Worm (Caenorhabditis elegans) whole organism, young adult: Measurements from ENCODE around the gene F54F7.9.

Experiments
- B0019.2 ChIP-seq: fragments of 200-800 bp; sonication (Bioruptor generic); conservative IDR thresholded peaks from 2 replicates; pipeline ENCODE4 v1.3.6; 2022; ENCODE audit warnings: missing genetic modification reagents, missing genetic modification characterization, missing compliant biosample characterization
- B0035.1 ChIP-seq: sonication (generic microtip); optimal IDR thresholded peaks from 2 replicates; lab custom pipeline; 2016; ENCODE audit warnings: missing genetic modification characterization, mild to moderate bottlenecking, missing compliant biosample characterization, missing genotype, missing genetic modification reagents
- B0261.1 ChIP-seq: sonication (generic microtip); optimal IDR thresholded peaks from 2 replicates; lab custom pipeline; 2016; ENCODE audit warnings: mild to moderate bottlenecking, missing genetic modification characterization, moderate library complexity, missing compliant biosample characterization
- C06A6.2 ChIP-seq: fragments of 200-800 bp; sonication (Bioruptor generic); conservative IDR thresholded peaks from 2 replicates; pipeline ENCODE4 v1.3.6; 2022; ENCODE audit warnings: missing genetic modification characterization, missing compliant biosample characterization
- F10E7.11 ChIP-seq: sonication (generic microtip); optimal IDR thresholded peaks from 2 replicates; lab custom pipeline; 2017; ENCODE audit warnings: mild to moderate bottlenecking, missing genetic modification characterization, moderate library complexity, missing compliant biosample characterization
- F22D6.2 ChIP-seq: sonication (generic microtip); optimal IDR thresholded peaks from 2 replicates; lab custom pipeline; 2016; ENCODE audit warnings: mild to moderate bottlenecking, missing genetic modification characterization, missing compliant biosample characterization
- F49E8.2 ChIP-seq: sonication (generic microtip); optimal IDR thresholded peaks from 3 replicates; lab custom pipeline; 2017; ENCODE audit warnings: missing genetic modification characterization, mild to moderate bottlenecking, missing compliant biosample characterization, antibody characterized with exemption, moderate library complexity; ENCODE audit not compliant: insufficient read depth
- F55B11.4 ChIP-seq: sonication (generic microtip); optimal IDR thresholded peaks from 2 replicates; lab custom pipeline; 2016; ENCODE audit warnings: missing compliant biosample characterization, missing genetic modification characterization, borderline replicate concordance; ENCODE audit not compliant: insufficient read depth
- Y53G8AR.9 ChIP-seq: fragments of 200-800 bp; sonication (Bioruptor generic); conservative IDR thresholded peaks from 2 replicates; pipeline ENCODE4 v1.3.6; 2022; ENCODE audit warnings: missing genetic modification reagents, missing genetic modification characterization, missing compliant biosample characterization
- Y56A3A.18 ChIP-seq: fragments of 200-800 bp; sonication (Bioruptor generic); IDR thresholded peaks from 2 replicates; pipeline ENCODE4 v1.3.6; 2022; ENCODE audit warnings: missing genetic modification reagents, missing genetic modification characterization, missing compliant biosample characterization
- Y79H2A.3 ChIP-seq: fragments of 200-800 bp; sonication (Bioruptor generic); conservative IDR thresholded peaks from 2 replicates; pipeline ENCODE4 v1.3.6; 2022; ENCODE audit warnings: missing genetic modification reagents, missing genetic modification characterization, missing compliant biosample characterization
- akir-1 ChIP-seq: fragments of 200-800 bp; sonication (Bioruptor generic); optimal IDR thresholded peaks from 2 replicates; lab custom pipeline; 2018; ENCODE audit warnings: mild to moderate bottlenecking, missing genetic modification characterization, moderate library complexity, missing compliant biosample characterization
- atf-7 ChIP-seq: sonication (generic microtip); optimal IDR thresholded peaks from 2 replicates; lab custom pipeline; 2017; ENCODE audit warnings: mild to moderate bottlenecking, missing genetic modification characterization, missing compliant biosample characterization
- attf-5 ChIP-seq: fragments of 200-800 bp; sonication (Bioruptor generic); optimal IDR thresholded peaks from 2 replicates; lab custom pipeline; 2018; ENCODE audit warnings: mild to moderate bottlenecking, missing genetic modification characterization, missing compliant biosample characterization
- ccch-3 ChIP-seq: fragments of 200-800 bp; sonication (Bioruptor generic); optimal IDR thresholded peaks from 2 replicates; lab custom pipeline; 2018; ENCODE audit warnings: mild to moderate bottlenecking, missing genetic modification characterization, missing compliant biosample characterization
- ceh-58 ChIP-seq: fragments of 200-800 bp; sonication (Bioruptor generic); IDR thresholded peaks from 2 replicates; pipeline ENCODE4 v1.3.6; 2022; ENCODE audit warnings: missing genetic modification characterization, missing compliant biosample characterization
- die-1 ChIP-seq: sonication (generic microtip); optimal IDR thresholded peaks from 2 replicates; lab custom pipeline; 2016; ENCODE audit warnings: missing genotype, mild to moderate bottlenecking, missing genetic modification characterization, missing compliant biosample characterization
- efl-1 ChIP-seq: fragments of 150-350 bp; optimal IDR thresholded peaks from 2 replicates; lab custom pipeline; 2014; ENCODE audit warnings: missing biosample characterization, missing genetic modification reagents, missing genetic modification characterization
- egl-18 ChIP-seq: fragments of 200-800 bp; sonication (Bioruptor generic); IDR thresholded peaks from 2 replicates; pipeline ENCODE4 v1.3.6; 2022; ENCODE audit warnings: missing genetic modification reagents, missing genetic modification characterization, missing compliant biosample characterization
- egl-44 ChIP-seq: fragments of 200-800 bp; sonication (Bioruptor generic); IDR thresholded peaks from 2 replicates; pipeline ENCODE4 v1.3.6; 2022; ENCODE audit warnings: missing genetic modification reagents, missing genetic modification characterization, missing compliant biosample characterization
- ekl-4 ChIP-seq: fragments of 200-800 bp; sonication (Bioruptor generic); IDR thresholded peaks from 2 replicates; pipeline ENCODE4 v1.3.6; 2022; ENCODE audit warnings: missing genetic modification reagents, missing genetic modification characterization, missing compliant biosample characterization
- ets-4 ChIP-seq: fragments of 200-800 bp; sonication (Bioruptor generic); optimal IDR thresholded peaks from 2 replicates; lab custom pipeline; 2018; ENCODE audit warnings: mild to moderate bottlenecking, missing genetic modification characterization, missing compliant biosample characterization
- him-1 ChIP-seq: sonication (generic microtip); optimal IDR thresholded peaks from 2 replicates; lab custom pipeline; 2016; ENCODE audit warnings: missing genotype, missing genetic modification reagents, missing genetic modification characterization, missing compliant biosample characterization
- hlh-12 ChIP-seq: sonication (generic microtip); optimal IDR thresholded peaks from 2 replicates; lab custom pipeline; 2016; ENCODE audit warnings: missing genetic modification characterization, missing compliant biosample characterization
- hmg-1.2 ChIP-seq: fragments of 200-800 bp; sonication (Bioruptor generic); IDR thresholded peaks from 2 replicates; pipeline ENCODE4 v1.3.6; 2022; ENCODE audit warnings: missing genetic modification reagents, missing genetic modification characterization, missing compliant biosample characterization
- hmg-20 ChIP-seq: fragments of 200-800 bp; sonication (Bioruptor generic); IDR thresholded peaks from 2 replicates; pipeline ENCODE4 v1.3.6; 2022; ENCODE audit warnings: missing genetic modification reagents, missing genetic modification characterization, missing compliant biosample characterization
- lin-40 ChIP-seq: sonication (generic microtip); optimal IDR thresholded peaks from 2 replicates; lab custom pipeline; 2016; ENCODE audit warnings: missing genetic modification characterization, mild to moderate bottlenecking, missing compliant biosample characterization, missing genotype, missing genetic modification reagents
- lsy-27 ChIP-seq: sonication (generic microtip); optimal IDR thresholded peaks from 2 replicates; lab custom pipeline; 2017; ENCODE audit warnings: missing genetic modification characterization, mild to moderate bottlenecking, missing compliant biosample characterization, antibody characterized with exemption, missing genotype, borderline replicate concordance; ENCODE audit not compliant: insufficient read depth
- madf-8 ChIP-seq: fragments of 200-800 bp; sonication (Bioruptor generic); conservative IDR thresholded peaks from 2 replicates; pipeline ENCODE4 v1.3.6; 2022; ENCODE audit warnings: missing genetic modification reagents, missing genetic modification characterization, missing compliant biosample characterization
- nfya-1 ChIP-seq: sonication (generic microtip); optimal IDR thresholded peaks from 2 replicates; lab custom pipeline; 2017; ENCODE audit warnings: antibody characterized with exemption, missing compliant biosample characterization, missing genetic modification characterization, borderline replicate concordance; ENCODE audit not compliant: insufficient read depth
- nfyb-1 ChIP-seq: fragments of 200-800 bp; sonication (Bioruptor generic); IDR thresholded peaks from 2 replicates; pipeline ENCODE4 v1.3.6; 2022; ENCODE audit warnings: missing genetic modification reagents, missing genetic modification characterization, missing compliant biosample characterization
- nhr-27 ChIP-seq: fragments of 200-800 bp; sonication (Bioruptor generic); optimal IDR thresholded peaks from 2 replicates; lab custom pipeline; 2018; ENCODE audit warnings: mild to moderate bottlenecking, missing genetic modification characterization, moderate library complexity, missing compliant biosample characterization
- nhr-80 ChIP-seq: sonication (generic microtip); optimal IDR thresholded peaks from 2 replicates; lab custom pipeline; 2016; ENCODE audit warnings: missing genetic modification characterization, missing compliant biosample characterization
- nhr-90 ChIP-seq: sonication (generic microtip); optimal IDR thresholded peaks from 2 replicates; lab custom pipeline; 2016; ENCODE audit warnings: missing genotype, mild to moderate bottlenecking, missing genetic modification characterization, missing compliant biosample characterization
- pbrm-1 ChIP-seq: fragments of 200-800 bp; sonication (Bioruptor generic); IDR thresholded peaks from 2 replicates; pipeline ENCODE4 v1.3.6; 2022; ENCODE audit warnings: missing genetic modification reagents, missing genetic modification characterization, missing compliant biosample characterization
- pha-4 ChIP-seq: fragments of 150-350 bp; sonication (generic microtip); optimal IDR thresholded peaks from 2 replicates; lab custom pipeline; 2014; ENCODE audit warnings: missing biosample characterization, missing genetic modification reagents, missing genetic modification characterization
- rec-8 ChIP-seq, 2 experiments: sonication (generic microtip); optimal IDR thresholded peaks; 2 replicates each; lab custom pipeline; 2016; ENCODE audit warnings: mild to moderate bottlenecking in 2 of 2, missing genetic modification characterization in 2 of 2, missing genetic modification reagents in 2 of 2, missing genotype in 2 of 2, missing biosample characterization in 1 of 2, missing compliant biosample characterization in 1 of 2, moderate library complexity in 1 of 2
- repo-1 ChIP-seq: sonication (generic microtip); optimal IDR thresholded peaks from 2 replicates; lab custom pipeline; 2017; ENCODE audit warnings: mild to moderate bottlenecking, missing genetic modification characterization, missing compliant biosample characterization
- sdz-38 ChIP-seq: sonication (generic microtip); optimal IDR thresholded peaks from 2 replicates; lab custom pipeline; 2016; ENCODE audit warnings: missing genotype, missing genetic modification characterization, missing compliant biosample characterization
- snpc-3.4 ChIP-seq: sonication (generic microtip); optimal IDR thresholded peaks from 2 replicates; lab custom pipeline; 2017; ENCODE audit warnings: missing genetic modification characterization, mild to moderate bottlenecking, missing compliant biosample characterization, antibody characterized with exemption, moderate library complexity, missing genotype, missing genetic modification reagents
- somi-1 ChIP-seq: fragments of 200-800 bp; sonication (Bioruptor generic); optimal IDR thresholded peaks from 2 replicates; lab custom pipeline; 2018; ENCODE audit warnings: mild to moderate bottlenecking, missing genetic modification characterization, missing compliant biosample characterization
- zfh-2 ChIP-seq: fragments of 200-800 bp; sonication (Bioruptor generic); conservative IDR thresholded peaks from 2 replicates; pipeline ENCODE4 v1.3.6; 2022; ENCODE audit warnings: missing genetic modification reagents, missing genetic modification characterization, missing compliant biosample characterization
- ztf-25 ChIP-seq: fragments of 200-800 bp; sonication (Bioruptor generic); IDR thresholded peaks from 2 replicates; pipeline ENCODE4 v1.3.6; 2022; ENCODE audit warnings: missing genetic modification reagents, missing genetic modification characterization, missing compliant biosample characterization

Gene F54F7.9

DNA sequence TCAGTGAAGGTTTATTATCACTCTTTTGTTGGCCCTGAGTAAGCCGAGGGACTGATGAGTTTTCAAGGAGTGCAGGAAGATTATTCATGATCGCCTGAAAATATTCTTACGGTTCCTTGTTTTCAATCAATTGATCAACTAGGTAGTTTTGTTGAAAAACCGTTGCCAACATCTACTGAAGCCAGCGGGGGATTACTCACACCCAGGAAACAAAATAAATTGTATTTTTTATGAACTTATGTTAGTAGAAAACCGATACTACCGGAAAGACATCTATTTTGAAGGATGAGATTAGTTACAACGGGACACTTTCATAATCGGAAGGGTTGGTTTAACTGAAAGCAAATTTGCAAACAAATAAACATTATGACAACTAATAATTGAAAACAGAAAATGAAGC, 29.6 kb upstream of the F54F7.9 start, which contains the start of gene Y62H9A.2:
Gene Y62H9A.2, minus strand, starts transcription at position 101 of the 400 bp plus-strand sequence.
- TF ChIP-seq lsy-27 (tag; lab: Kevin White, UChicago) (no peak), hlh-12 (tag; lab: Kevin White, UChicago) (no peak), ceh-58 (GFP tag; lab: Robert Waterston, UW) (no peak), egl-18 (GFP tag; lab: Robert Waterston, UW) (no peak)

- TF ChIP-seq sdz-38 (tag; lab: Kevin White, UChicago): no peak
Measured at ce11 chrX:11875260-11875659, 26.7 kb upstream of the F54F7.9 start, which contains the start of gene Y62H9A.1. Gene Y62H9A.1, plus strand, starts transcription at chrX:11875541.

DNA sequence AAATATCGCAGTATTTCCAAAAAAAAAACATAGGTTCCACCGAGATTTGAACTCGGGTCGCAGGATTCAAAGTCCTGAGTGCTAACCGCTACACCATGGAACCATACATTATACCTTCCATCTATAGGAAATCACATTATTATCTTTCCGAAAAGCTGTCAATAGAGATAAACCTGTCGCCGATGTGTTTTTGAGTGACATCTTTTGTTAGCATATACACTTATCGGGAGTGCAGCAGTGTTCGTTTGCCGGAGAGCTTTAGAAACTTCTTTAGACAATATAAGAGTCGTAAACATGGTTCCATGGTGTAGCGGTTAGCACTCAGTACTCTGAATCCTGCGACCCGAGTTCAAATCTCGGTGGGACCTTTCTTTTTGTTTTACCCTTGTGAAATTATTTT, 23.7 kb upstream of the F54F7.9 start:
- TF ChIP-seq nfya-1 (tag; lab: Kevin White, UChicago) (no peak), B0035.1 (tag; lab: Kevin White, UChicago) (peak; percentile 47), zfh-2 (GFP tag; lab: Robert Waterston, UW) (no peak), C06A6.2 (GFP tag; lab: Robert Waterston, UW) (no peak), akir-1 (GFP tag; lab: Kevin White, UChicago) (no peak), F55B11.4 (tag; lab: Kevin White, UChicago) (no peak), somi-1 (GFP tag; lab: Kevin White, UChicago) (no peak), B0261.1 (tag; lab: Kevin White, UChicago) (peak; percentile 84), hmg-20 (GFP tag; lab: Robert Waterston, UW) (no peak), F10E7.11 (no peak), efl-1 (GFP tag; lab: Kevin White, UChicago) (no peak), Y79H2A.3 (0 out of 2 replicates have a peak, but pooled peaks have one; percentile 21), egl-44 (GFP tag; lab: Robert Waterston, UW) (peak; percentile 83; the same call in 1 of the 2 replicates), sdz-38 (tag; lab: Kevin White, UChicago) (no peak), atf-7 (tag; lab: Kevin White, UChicago) (peak; percentile 10), B0019.2 (GFP tag; lab: Robert Waterston, UW) (no peak), lin-40 (tag; lab: Kevin White, UChicago) (no peak), nhr-27 (tag; lab: Kevin White, UChicago) (no peak), nhr-80 (tag; lab: Kevin White, UChicago) (peak; percentile 17), him-1 (tag; lab: Kevin White, UChicago) (peak; percentile 28), Y56A3A.18 (GFP tag; lab: Robert Waterston, UW) (peak; percentile 68; the same call in 1 of the 2 replicates), ccch-3 (GFP tag; lab: Kevin White, UChicago) (no peak), nhr-90 (peak; percentile 56), attf-5 (GFP tag; lab: Kevin White, UChicago) (peak; percentile 17), madf-8 (no peak), pha-4 (tag; lab: Kevin White, UChicago) (no peak), ets-4 (GFP tag; lab: Kevin White, UChicago) (no peak), ekl-4 (GFP tag; lab: Robert Waterston, UW) (peak; percentile 36), repo-1 (tag; lab: Kevin White, UChicago) (peak; percentile 40), hmg-1.2 (GFP tag; lab: Robert Waterston, UW) (peak; percentile 66), ztf-25 (GFP tag; lab: Robert Waterston, UW) (0 out of 2 replicates have a peak, but pooled peaks have one; percentile 48), snpc-3.4 (no peak), Y53G8AR.9 (GFP tag; lab: Robert Waterston, UW) (peak; percentile 71; the same call in 1 of the 2 replicates), F49E8.2 (no peak), die-1 (tag; lab: Kevin White, UChicago) (peak; percentile 44), rec-8 (tag; optimal IDR thresholded peaks at IDR 0.05; lab: Kevin White, UChicago) (peak in 1 of 2 experiments; percentile 5), nfyb-1 (peak; percentile 78), F22D6.2 (tag; lab: Kevin White, UChicago) (no peak), pbrm-1 (GFP tag; lab: Robert Waterston, UW) (no peak), hlh-12 (tag; lab: Kevin White, UChicago) (no peak)
